Fruit fly (Drosophila melanogaster) whole organism, embryonic: Measurements from ENCODE around the gene CG14971.

Source experiments
- Aef1 ChIP-seq: fragments of 200-800 bp; sonication (Bioruptor generic); IDR thresholded peaks from 3 replicates; pipeline ENCODE4 v1.3.6; 2022; ENCODE audit warnings: missing biosample characterization, missing genetic modification characterization
- BtbVII ChIP-seq: fragments of 200-800 bp; sonication (Bioruptor generic); optimal IDR thresholded peaks from 3 replicates; lab custom pipeline; 2017; ENCODE audit warnings: missing biosample characterization, mild to moderate bottlenecking, missing genetic modification characterization
- CG11456 ChIP-seq: fragments of 200-800 bp; sonication (Bioruptor generic); IDR thresholded peaks from 3 replicates; pipeline ENCODE4 v1.3.6; 2022; ENCODE audit warnings: missing biosample characterization, missing genetic modification characterization
- CG11723 ChIP-seq: fragments of 200-800 bp; sonication (Bioruptor generic); optimal IDR thresholded peaks from 2 replicates; lab custom pipeline; 2017; ENCODE audit warnings: missing biosample characterization, mild to moderate bottlenecking, missing genetic modification characterization
- CG14014 ChIP-seq: fragments of 200-800 bp; sonication (Bioruptor generic); IDR thresholded peaks from 2 replicates; pipeline ENCODE4 v1.3.6; 2022; ENCODE audit warnings: missing biosample characterization, missing genetic modification characterization
- CG14441 ChIP-seq: fragments of 200-800 bp; sonication (Bioruptor generic); IDR thresholded peaks from 2 replicates; pipeline ENCODE4 v1.3.6; 2022; ENCODE audit warnings: missing biosample characterization, missing genetic modification characterization
- CG14965 ChIP-seq: fragments of 200-800 bp; sonication (Bioruptor generic); optimal IDR thresholded peaks from 2 replicates; lab custom pipeline; 2016; ENCODE audit warnings: missing biosample characterization, missing genetic modification characterization, borderline replicate concordance
- CG1647 ChIP-seq: fragments of 200-800 bp; sonication (Bioruptor generic); optimal IDR thresholded peaks from 3 replicates; lab custom pipeline; 2016; ENCODE audit warnings: missing biosample characterization, missing genetic modification characterization
- CG16779 ChIP-seq: fragments of 200-800 bp; sonication (Bioruptor generic); IDR thresholded peaks from 2 replicates; pipeline ENCODE4 v1.3.6; 2022; ENCODE audit warnings: missing biosample characterization, missing genetic modification characterization
- CG17829 ChIP-seq: fragments of 200-800 bp; optimal IDR thresholded peaks from 2 replicates; lab custom pipeline; 2019; ENCODE audit warnings: missing biosample characterization, mild to moderate bottlenecking, missing genetic modification characterization, moderate library complexity
- CG18599 ChIP-seq: fragments of 200-800 bp; sonication (Bioruptor generic); optimal IDR thresholded peaks from 3 replicates; lab custom pipeline; 2017; ENCODE audit warnings: missing biosample characterization, missing genetic modification characterization, mild to moderate bottlenecking, moderate library complexity, missing genetic modification reagents
- CG2129 ChIP-seq: fragments of 200-800 bp; sonication (Bioruptor generic); IDR thresholded peaks from 2 replicates; pipeline ENCODE4 v1.3.6; 2022; ENCODE audit warnings: missing biosample characterization, missing genetic modification characterization; ENCODE audit not compliant: partially characterized antibody
- CG34376 ChIP-seq: fragments of 200-800 bp; sonication (Bioruptor generic); optimal IDR thresholded peaks from 2 replicates; lab custom pipeline; 2018; ENCODE audit warnings: missing biosample characterization, mild to moderate bottlenecking, missing genetic modification characterization
- CG5180 ChIP-seq: fragments of 200-800 bp; sonication (Bioruptor generic); optimal IDR thresholded peaks from 3 replicates; lab custom pipeline; 2017; ENCODE audit warnings: missing biosample characterization, missing genetic modification characterization, mild to moderate bottlenecking, moderate library complexity, missing genetic modification reagents
- CG9437 ChIP-seq: fragments of 200-800 bp; sonication (Bioruptor generic); optimal IDR thresholded peaks from 2 replicates; lab custom pipeline; 2018; ENCODE audit warnings: missing biosample characterization, mild to moderate bottlenecking, missing genetic modification characterization
- CG9609 ChIP-seq: fragments of 200-800 bp; sonication (Bioruptor generic); optimal IDR thresholded peaks from 3 replicates; lab custom pipeline; 2016; ENCODE audit warnings: missing biosample characterization, missing genetic modification characterization
- Camta ChIP-seq: fragments of 200-800 bp; sonication (Bioruptor generic); optimal IDR thresholded peaks from 2 replicates; lab custom pipeline; 2016; ENCODE audit warnings: missing biosample characterization, missing genetic modification characterization
- Hey ChIP-seq: fragments of 200-800 bp; sonication (Bioruptor generic); optimal IDR thresholded peaks from 3 replicates; lab custom pipeline; 2018; ENCODE audit warnings: missing biosample characterization, mild to moderate bottlenecking, missing genetic modification characterization
- Lhr ChIP-seq: fragments of 200-800 bp; sonication (Bioruptor generic); optimal IDR thresholded peaks from 3 replicates; lab custom pipeline; 2017; ENCODE audit warnings: mild to moderate bottlenecking, missing biosample characterization, missing genetic modification reagents, missing genetic modification characterization
- Mes4 ChIP-seq: fragments of 200-800 bp; sonication (Bioruptor generic); optimal IDR thresholded peaks from 2 replicates; lab custom pipeline; 2016; ENCODE audit warnings: missing biosample characterization, missing genetic modification characterization
- NK7.1 ChIP-seq: fragments of 200-800 bp; sonication (Bioruptor generic); optimal IDR thresholded peaks from 3 replicates; lab custom pipeline; 2016; ENCODE audit warnings: missing biosample characterization, missing genetic modification characterization
- Ptx1 ChIP-seq: fragments of 200-800 bp; sonication (Bioruptor generic); IDR thresholded peaks from 2 replicates; pipeline ENCODE4 v1.3.6; 2022; ENCODE audit warnings: missing biosample characterization, missing genetic modification characterization
- Side ChIP-seq: fragments of 200-800 bp; sonication (Bioruptor generic); optimal IDR thresholded peaks from 2 replicates; lab custom pipeline; 2016; ENCODE audit warnings: missing biosample characterization, missing genetic modification characterization
- Ssrp ChIP-seq: fragments of 200-800 bp; sonication (Bioruptor generic); optimal IDR thresholded peaks from 2 replicates; lab custom pipeline; 2018; ENCODE audit warnings: missing biosample characterization, mild to moderate bottlenecking, missing genetic modification characterization, moderate library complexity
- Xbp1 ChIP-seq: fragments of 200-800 bp; sonication (Bioruptor generic); optimal IDR thresholded peaks from 3 replicates; lab custom pipeline; 2016; ENCODE audit warnings: missing biosample characterization, mild to moderate bottlenecking, missing genetic modification characterization
- az2 ChIP-seq: fragments of 200-800 bp; sonication (Bioruptor generic); optimal IDR thresholded peaks from 3 replicates; lab custom pipeline; 2016; ENCODE audit warnings: missing biosample characterization, missing genetic modification characterization
- chinmo ChIP-seq: fragments of 200-800 bp; sonication (Bioruptor generic); IDR thresholded peaks from 4 replicates; pipeline ENCODE4 v1.3.6; 2022; ENCODE audit warnings: missing biosample characterization, missing genetic modification characterization; ENCODE audit not compliant: partially characterized antibody
- crol ChIP-seq: fragments of 200-800 bp; sonication (Bioruptor generic); IDR thresholded peaks from 2 replicates; pipeline ENCODE4 v1.3.6; 2022; ENCODE audit warnings: missing biosample characterization, missing genetic modification characterization
- disco-r ChIP-seq: fragments of 200-800 bp; sonication (Bioruptor generic); optimal IDR thresholded peaks from 2 replicates; lab custom pipeline; 2016; ENCODE audit warnings: missing biosample characterization, missing genetic modification characterization
- eve ChIP-seq, 2 experiments: fragments of >200 bp; optimal IDR thresholded peaks; 2 replicates each; lab custom pipeline; 2017; ENCODE audit warnings: missing biosample characterization in 2 of 2, missing genetic modification characterization in 2 of 2
- exex ChIP-seq: fragments of 200-800 bp; sonication (Bioruptor generic); optimal IDR thresholded peaks from 4 replicates; lab custom pipeline; 2018; ENCODE audit warnings: missing biosample characterization, mild to moderate bottlenecking, missing genetic modification characterization, moderate library complexity
- ftz-f1 ChIP-seq: fragments of 200-800 bp; sonication (Bioruptor generic); optimal IDR thresholded peaks from 2 replicates; lab custom pipeline; 2016; ENCODE audit warnings: missing biosample characterization, missing genetic modification characterization
- grn ChIP-seq: fragments of 200-800 bp; sonication (Bioruptor generic); optimal IDR thresholded peaks from 3 replicates; lab custom pipeline; 2017; ENCODE audit warnings: missing biosample characterization, missing genetic modification characterization
- gro ChIP-seq: fragments of 200-800 bp; sonication (Bioruptor generic); optimal IDR thresholded peaks from 2 replicates; lab custom pipeline; 2016; ENCODE audit warnings: missing biosample characterization, missing genetic modification characterization
- kni ChIP-seq: fragments of 200-800 bp; sonication (Bioruptor generic); optimal IDR thresholded peaks from 3 replicates; lab custom pipeline; 2017; ENCODE audit warnings: mild to moderate bottlenecking, missing biosample characterization, missing genetic modification reagents, missing genetic modification characterization
- lab ChIP-seq: fragments of 200-800 bp; sonication (Bioruptor generic); optimal IDR thresholded peaks from 3 replicates; lab custom pipeline; 2017; ENCODE audit warnings: missing biosample characterization, missing genetic modification characterization, mild to moderate bottlenecking, moderate library complexity, missing genetic modification reagents
- luna ChIP-seq: fragments of 200-800 bp; sonication (Bioruptor generic); optimal IDR thresholded peaks from 2 replicates; lab custom pipeline; 2016; ENCODE audit warnings: missing biosample characterization, missing genetic modification characterization
- mirr ChIP-seq: fragments of 200-800 bp; sonication (Bioruptor generic); optimal IDR thresholded peaks from 3 replicates; lab custom pipeline; 2018; ENCODE audit warnings: missing biosample characterization, mild to moderate bottlenecking, missing genetic modification characterization
- nom ChIP-seq: fragments of 200-800 bp; sonication (Bioruptor generic); optimal IDR thresholded peaks from 2 replicates; lab custom pipeline; 2017; ENCODE audit warnings: missing biosample characterization, missing genetic modification characterization, mild to moderate bottlenecking, moderate library complexity, missing genetic modification reagents
- onecut ChIP-seq: fragments of 200-800 bp; sonication (Bioruptor generic); IDR thresholded peaks from 2 replicates; pipeline ENCODE4 v1.3.6; 2022; ENCODE audit warnings: missing biosample characterization, missing genetic modification characterization
- p53 ChIP-seq: fragments of 200-800 bp; sonication (Bioruptor generic); optimal IDR thresholded peaks from 2 replicates; lab custom pipeline; 2016; ENCODE audit warnings: missing biosample characterization, missing genetic modification characterization
- pum ChIP-seq: fragments of 200-800 bp; sonication (Bioruptor generic); optimal IDR thresholded peaks from 2 replicates; lab custom pipeline; 2016; ENCODE audit warnings: missing biosample characterization, missing genetic modification characterization
- so ChIP-seq: fragments of 200-800 bp; sonication (Bioruptor generic); IDR thresholded peaks from 3 replicates; pipeline ENCODE4 v1.3.6; 2022; ENCODE audit warnings: missing biosample characterization, missing genetic modification characterization
- stc ChIP-seq: fragments of 200-800 bp; sonication (Bioruptor generic); IDR thresholded peaks from 2 replicates; pipeline ENCODE4 v1.3.6; 2022; ENCODE audit warnings: missing biosample characterization, missing genetic modification characterization
- sug ChIP-seq: fragments of 200-800 bp; optimal IDR thresholded peaks from 2 replicates; lab custom pipeline; 2019; ENCODE audit warnings: missing biosample characterization, mild to moderate bottlenecking, missing genetic modification characterization, moderate library complexity
- tio ChIP-seq: fragments of 200-800 bp; sonication (Bioruptor generic); optimal IDR thresholded peaks from 2 replicates; lab custom pipeline; 2017; ENCODE audit warnings: missing biosample characterization, missing genetic modification characterization, inconsistent platforms
- vvl ChIP-seq: fragments of 200-800 bp; sonication (Bioruptor generic); IDR thresholded peaks from 2 replicates; pipeline ENCODE4 v1.3.6; 2022; ENCODE audit warnings: missing biosample characterization, missing genetic modification characterization
- z ChIP-seq: fragments of 200-800 bp; sonication (Bioruptor generic); IDR thresholded peaks from 3 replicates; pipeline ENCODE4 v1.3.6; 2022; ENCODE audit warnings: missing biosample characterization, missing genetic modification characterization

Gene CG14971

DNA sequence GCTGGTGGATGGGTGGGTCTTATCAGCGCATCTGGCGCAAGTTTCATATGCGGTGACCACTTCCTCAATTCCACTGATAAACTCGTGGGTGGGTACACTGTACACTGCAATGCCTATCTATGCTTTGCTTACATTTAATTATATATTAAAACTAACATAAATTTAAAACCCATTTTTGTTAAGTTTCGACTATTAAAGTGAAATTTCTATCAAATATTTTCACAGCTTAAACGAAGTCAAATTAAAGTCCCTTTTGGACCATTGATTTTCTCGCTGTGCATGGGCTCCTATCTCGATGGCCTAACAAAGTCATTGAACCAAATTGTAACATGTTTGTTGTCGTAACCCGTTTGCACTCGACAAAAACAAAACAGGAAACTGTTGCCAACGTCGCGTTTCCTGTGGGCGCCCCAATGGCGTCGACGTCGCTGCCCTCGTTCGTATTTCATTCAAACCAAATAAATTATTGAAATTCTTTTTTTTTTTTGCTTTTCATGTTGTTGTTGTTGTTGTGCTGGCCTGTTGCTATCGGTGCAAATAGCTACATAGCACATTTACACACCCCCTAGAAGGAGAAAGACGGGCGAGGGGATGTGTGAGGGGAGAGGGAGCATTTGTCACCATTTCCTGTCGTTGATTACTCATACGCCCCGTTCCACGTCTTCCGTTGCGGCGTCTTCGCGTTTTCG lies 38.3 kb downstream of the CG14971 start (continued):
- peak; percentile 12 for TF ChIP-seq disco-r (GFP tag; lab: Kevin White, UChicago)
- TF ChIP-seq CG14014, result peak; percentile 90
- TF ChIP-seq so (GFP tag; lab: Robert Waterston, UW), result peak; percentile 86
- TF ChIP-seq nom (GFP tag; lab: Kevin White, UChicago), result no peak
- TF ChIP-seq Side (GFP tag; lab: Kevin White, UChicago), result peak; percentile 20
- peak; percentile 7 for TF ChIP-seq pum (GFP tag; lab: Kevin White, UChicago)
- no peak for TF ChIP-seq CG2129 (GFP tag; lab: Robert Waterston, UW)
- TF ChIP-seq CG9609, result peak; percentile 12
- no peak for TF ChIP-seq CG14965 (GFP tag; lab: Kevin White, UChicago)
- TF ChIP-seq CG11456 (GFP tag; lab: Robert Waterston, UW), result peak; percentile 83
- peak; percentile 88 for TF ChIP-seq CG14441 (GFP tag; lab: Robert Waterston, UW)
- peak; percentile 78 for TF ChIP-seq Ssrp (tag; lab: Kevin White, UChicago)
- no peak for TF ChIP-seq luna (GFP tag; lab: Kevin White, UChicago)
- TF ChIP-seq CG34376, result peak; percentile 46
- TF ChIP-seq CG17829 (tag; lab: Kevin White, UChicago), result peak; percentile 69
- peak; percentile 82 for TF ChIP-seq Xbp1 (GFP tag; lab: Kevin White, UChicago)
- TF ChIP-seq NK7.1 (GFP tag; lab: Kevin White, UChicago), result no peak
- peak; percentile 82 for TF ChIP-seq stc
- no peak for TF ChIP-seq p53 (GFP tag; lab: Kevin White, UChicago)
- TF ChIP-seq Camta, result peak; percentile 21
- peak; percentile 37 for TF ChIP-seq CG1647 (GFP tag; lab: Kevin White, UChicago)
- TF ChIP-seq Lhr (GFP tag; lab: Kevin White, UChicago), result peak; percentile 16
- TF ChIP-seq CG16779 (GFP tag; lab: Robert Waterston, UW), result no peak

DNA sequence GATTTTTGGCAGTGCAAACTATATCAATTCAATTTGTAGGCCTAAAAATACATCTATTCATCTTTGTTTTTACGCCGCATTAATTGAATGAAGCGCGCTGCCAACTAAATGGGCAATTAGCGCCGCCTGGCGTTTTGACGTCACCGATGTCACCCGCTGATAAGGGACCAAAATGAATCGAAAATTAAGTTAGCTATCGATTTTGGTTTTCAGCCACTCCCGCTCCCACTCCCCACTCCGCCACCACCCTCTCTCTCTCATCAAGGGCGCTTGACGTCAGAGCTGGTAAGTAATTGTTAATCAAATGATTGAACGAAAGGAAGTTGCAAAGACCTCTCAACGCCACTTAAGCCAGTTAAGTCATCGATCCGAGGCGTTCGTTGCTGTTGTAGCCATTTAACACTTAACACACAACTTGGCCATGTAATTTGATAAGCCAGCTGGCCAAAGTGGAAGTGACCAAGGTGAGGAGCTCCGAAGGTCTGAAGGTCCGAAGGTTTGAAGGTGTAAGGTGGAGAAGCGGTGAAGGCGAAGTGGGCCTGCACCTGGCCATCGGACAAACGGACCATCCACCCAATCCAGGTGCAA lies 40.0 kb downstream of the CG14971 start:
- TF ChIP-seq Hey (tag; lab: Kevin White, UChicago) (peak; percentile 29), gro (GFP tag; lab: Kevin White, UChicago) (peak; percentile 20), BtbVII (GFP tag; lab: Kevin White, UChicago) (peak; percentile 70), mirr (GFP tag; lab: Kevin White, UChicago) (peak; percentile 59), ftz-f1 (GFP tag; lab: Kevin White, UChicago) (peak; percentile 66), CG9437 (GFP tag; lab: Kevin White, UChicago) (no peak), sug (peak; percentile 37), lab (GFP tag; lab: Kevin White, UChicago) (peak; percentile 92), eve (GFP tag; optimal IDR thresholded peaks at IDR 0.05; lab: Kevin White, UChicago) (no peak), grn (GFP tag; lab: Kevin White, UChicago) (peak; percentile 19), exex (tag; lab: Kevin White, UChicago) (peak; percentile 84), CG11723 (GFP tag; lab: Kevin White, UChicago) (no peak), Aef1 (GFP tag; lab: Robert Waterston, UW) (no peak), stc (no peak), kni (GFP tag; lab: Kevin White, UChicago) (no peak), onecut (GFP tag; lab: Robert Waterston, UW) (peak; percentile 53), Mes4 (GFP tag; lab: Kevin White, UChicago) (no peak), crol (GFP tag; lab: Robert Waterston, UW) (peak; percentile 50), vvl (0 out of 2 replicates have a peak, but pooled peaks have one; percentile 6), CG18599 (GFP tag; lab: Kevin White, UChicago) (peak; percentile 38), z (0 out of 3 replicates have a peak, but pooled peaks have one; percentile 14), CG5180 (peak; percentile 33), Ptx1 (0 out of 2 replicates have a peak, but pooled peaks have one; percentile 7), chinmo (GFP tag; lab: Robert Waterston, UW) (0 out of 4 replicates have a peak, but pooled peaks have one; percentile 19), az2 (GFP tag; lab: Kevin White, UChicago) (no peak), tio (no peak)
